Fruit fly (Drosophila melanogaster) whole organism, pupa: ENCODE results near the gene Pvf2.

Experiments
- CG10348 ChIP-seq: fragments of 200-800 bp; sonication (Bioruptor generic); IDR thresholded peaks from 2 replicates; pipeline ENCODE4 v1.3.6; 2022; ENCODE audit warnings: missing biosample characterization, missing genetic modification characterization
- CG12605 ChIP-seq: fragments of 200-800 bp; sonication (Bioruptor generic); IDR thresholded peaks from 2 replicates; pipeline ENCODE4 v1.3.6; 2022; ENCODE audit warnings: missing biosample characterization, missing genetic modification characterization
- CG13204 ChIP-seq: fragments of 200-800 bp; sonication (Bioruptor generic); optimal IDR thresholded peaks from 2 replicates; lab custom pipeline; 2018; ENCODE audit warnings: missing biosample characterization, mild to moderate bottlenecking, missing genetic modification characterization, moderate library complexity
- CG14655 ChIP-seq: fragments of 200-800 bp; sonication (Bioruptor generic); optimal IDR thresholded peaks from 3 replicates; lab custom pipeline; 2017; ENCODE audit warnings: mild to moderate bottlenecking, missing biosample characterization, missing genetic modification reagents, missing genetic modification characterization
- CG15710 ChIP-seq: fragments of 200-800 bp; sonication (Bioruptor generic); optimal IDR thresholded peaks from 2 replicates; lab custom pipeline; 2018; ENCODE audit warnings: missing biosample characterization, mild to moderate bottlenecking, missing genetic modification characterization, moderate library complexity
- CG17806 ChIP-seq: fragments of 200-800 bp; sonication (Bioruptor generic); optimal IDR thresholded peaks from 2 replicates; lab custom pipeline; 2018; ENCODE audit warnings: missing biosample characterization, mild to moderate bottlenecking, missing genetic modification characterization, moderate library complexity
- CG32121 ChIP-seq: fragments of 200-800 bp; sonication (Bioruptor generic); IDR thresholded peaks from 2 replicates; pipeline ENCODE4 v1.3.6; 2022; ENCODE audit warnings: missing biosample characterization, missing genetic modification characterization
- CG34367 ChIP-seq: fragments of 200-800 bp; sonication (Bioruptor generic); optimal IDR thresholded peaks from 2 replicates; lab custom pipeline; 2018; ENCODE audit warnings: missing biosample characterization, mild to moderate bottlenecking, missing genetic modification characterization
- CG4496 ChIP-seq: fragments of 200-800 bp; sonication (Bioruptor generic); IDR thresholded peaks from 3 replicates; pipeline ENCODE4 v1.3.6; 2022; ENCODE audit warnings: missing biosample characterization, missing genetic modification characterization
- CG8159 ChIP-seq: fragments of 200-800 bp; sonication (Bioruptor generic); optimal IDR thresholded peaks from 3 replicates; lab custom pipeline; 2018; ENCODE audit warnings: missing biosample characterization, mild to moderate bottlenecking, missing genetic modification characterization, moderate library complexity
- CG8301 ChIP-seq: fragments of 200-800 bp; sonication (Bioruptor generic); optimal IDR thresholded peaks from 2 replicates; lab custom pipeline; 2018; ENCODE audit warnings: missing biosample characterization, mild to moderate bottlenecking, missing genetic modification characterization
- CG9948 ChIP-seq: fragments of 200-800 bp; sonication (Bioruptor generic); optimal IDR thresholded peaks from 2 replicates; lab custom pipeline; 2018; ENCODE audit warnings: missing biosample characterization, mild to moderate bottlenecking, missing genetic modification characterization, moderate library complexity
- D1 ChIP-seq: fragments of 200-800 bp; sonication (Bioruptor generic); optimal IDR thresholded peaks from 2 replicates; lab custom pipeline; 2018; ENCODE audit warnings: missing biosample characterization, mild to moderate bottlenecking, missing genetic modification characterization, moderate library complexity
- EcR ChIP-seq: fragments of 200-800 bp; sonication (Bioruptor generic); optimal IDR thresholded peaks from 3 replicates; lab custom pipeline; 2019; ENCODE audit warnings: missing biosample characterization, missing genetic modification characterization, mild to moderate bottlenecking, moderate library complexity, missing genetic modification reagents
- Ets98B ChIP-seq: fragments of 200-800 bp; sonication (Bioruptor generic); IDR thresholded peaks from 2 replicates; pipeline ENCODE4 v1.3.6; 2022; ENCODE audit warnings: missing biosample characterization, missing genetic modification characterization
- Pif1A ChIP-seq: fragments of 200-800 bp; sonication (Bioruptor generic); optimal IDR thresholded peaks from 3 replicates; lab custom pipeline; 2016; ENCODE audit warnings: missing biosample characterization, missing genetic modification characterization
- Pif1B ChIP-seq: fragments of 200-800 bp; sonication (Bioruptor generic); optimal IDR thresholded peaks from 3 replicates; lab custom pipeline; 2016; ENCODE audit warnings: missing biosample characterization, missing genetic modification characterization
- Snoo ChIP-seq: fragments of 200-800 bp; sonication (Bioruptor generic); optimal IDR thresholded peaks from 3 replicates; lab custom pipeline; 2017; ENCODE audit warnings: missing biosample characterization, mild to moderate bottlenecking, missing genetic modification characterization, inconsistent platforms
- fd96Ca ChIP-seq: fragments of 200-800 bp; sonication (Bioruptor generic); IDR thresholded peaks from 3 replicates; pipeline ENCODE4 v1.3.6; 2022; ENCODE audit warnings: missing biosample characterization, missing genetic modification characterization
- gl ChIP-seq: fragments of 200-800 bp; sonication (Bioruptor generic); optimal IDR thresholded peaks from 2 replicates; lab custom pipeline; 2018; ENCODE audit warnings: missing biosample characterization, mild to moderate bottlenecking, missing genetic modification characterization
- rn ChIP-seq: fragments of 200-800 bp; sonication (Bioruptor generic); IDR thresholded peaks from 2 replicates; pipeline ENCODE4 v1.3.6; 2022; ENCODE audit warnings: missing biosample characterization, missing genetic modification characterization

Pvf2 gene

DNA sequence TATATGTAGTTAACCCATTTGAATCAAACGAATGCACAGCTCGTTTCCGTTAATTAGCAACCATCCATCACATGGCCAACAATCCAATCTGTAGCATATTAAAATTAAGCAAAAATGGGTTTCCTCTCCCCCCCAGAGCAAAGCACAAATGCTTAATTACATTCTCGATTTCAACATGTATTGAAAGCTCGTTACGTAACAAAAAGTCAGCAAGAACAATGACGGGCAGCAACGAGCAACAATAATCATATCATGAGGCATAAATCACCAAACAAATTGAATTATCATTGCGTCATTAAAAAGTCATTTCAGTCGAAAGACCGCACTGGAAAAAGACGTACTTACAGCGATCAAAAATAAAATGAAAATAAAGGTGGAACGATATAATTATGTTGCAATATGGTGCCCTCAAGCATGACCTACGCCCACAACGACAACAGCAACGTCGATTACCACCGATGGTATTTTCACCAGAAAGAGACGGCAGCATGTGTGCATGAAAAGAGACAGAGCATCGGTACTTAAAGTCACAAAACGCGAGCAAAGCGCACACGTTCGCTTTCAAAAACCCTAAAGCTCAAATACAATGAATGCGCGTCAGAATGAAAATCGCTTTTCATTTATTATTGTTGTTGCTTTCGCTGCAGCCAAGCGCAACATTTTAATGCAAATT lies 22.0 kb upstream of the Pvf2 start:
- TF ChIP-seq D1 (tag; lab: Kevin White, UChicago) (no peak), gl (tag; lab: Kevin White, UChicago) (no peak), Pif1B (GFP tag; lab: Kevin White, UChicago) (no peak), Snoo (tag; lab: Kevin White, UChicago) (no peak), CG14655 (GFP tag; lab: Kevin White, UChicago) (no peak), Ets98B (GFP tag; lab: Robert Waterston, UW) (no peak), CG12605 (no peak), CG9948 (tag; lab: Kevin White, UChicago) (no peak), CG13204 (GFP tag; lab: Kevin White, UChicago) (no peak), rn (GFP tag; lab: Robert Waterston, UW) (no peak), CG17806 (tag; lab: Kevin White, UChicago) (no peak), CG34367 (tag; lab: Kevin White, UChicago) (no peak), CG32121 (GFP tag; lab: Robert Waterston, UW) (no peak), CG8159 (tag; lab: Kevin White, UChicago) (no peak), CG15710 (tag; lab: Kevin White, UChicago) (no peak), Pif1A (GFP tag; lab: Kevin White, UChicago) (no peak), CG4496 (no peak), fd96Ca (no peak), CG8301 (tag; lab: Kevin White, UChicago) (no peak), CG10348 (GFP tag; lab: Robert Waterston, UW) (no peak)

DNA sequence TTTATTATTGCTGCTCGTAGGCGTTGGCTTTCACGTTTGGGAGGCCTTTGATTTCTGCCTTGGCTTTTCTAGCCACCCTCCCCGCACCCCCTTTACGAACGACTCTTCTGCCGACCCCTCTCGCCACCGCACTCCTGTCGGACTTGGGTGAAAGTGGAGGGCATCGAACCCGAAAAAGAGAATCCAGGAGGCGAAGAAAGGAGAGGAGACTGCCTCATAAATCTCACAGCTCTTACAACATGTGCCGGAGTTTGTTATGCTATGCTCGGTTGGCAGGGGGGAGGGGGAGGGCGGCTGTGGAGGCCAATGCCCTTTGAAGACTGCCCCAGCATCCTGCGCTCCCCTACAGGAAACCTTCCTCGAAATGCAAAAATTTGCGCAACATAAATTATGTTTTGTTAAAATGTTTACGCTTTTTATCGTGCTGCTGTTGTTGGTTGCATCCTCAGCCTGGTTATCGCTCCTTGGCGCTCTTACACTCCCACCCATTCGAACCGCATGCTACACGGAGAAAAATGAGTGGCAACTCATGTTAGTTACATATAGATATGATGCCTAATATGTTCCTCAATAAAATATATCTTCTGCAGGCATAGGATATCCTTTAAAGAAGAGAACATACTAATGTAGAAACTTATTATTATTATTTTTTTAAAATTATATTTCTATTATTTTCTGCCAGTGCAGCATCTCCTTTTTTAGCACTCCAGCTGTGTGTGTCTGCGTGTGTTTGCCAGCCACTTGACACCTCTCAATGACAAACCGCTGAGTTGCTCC lies 19.9 kb upstream of the Pvf2 start:
- TF ChIP-seq Pif1B (GFP tag; lab: Kevin White, UChicago) (peak; percentile 53), CG13204 (GFP tag; lab: Kevin White, UChicago) (peak; percentile 50), CG12605 (no peak; the same call in 1 of the 2 replicates), CG10348 (GFP tag; lab: Robert Waterston, UW) (no peak), CG14655 (GFP tag; lab: Kevin White, UChicago) (peak; percentile 70), EcR (GFP tag; lab: Kevin White, UChicago) (peak; percentile 79), D1 (tag; lab: Kevin White, UChicago) (no peak), rn (GFP tag; lab: Robert Waterston, UW) (0 out of 2 replicates have a peak, but pooled peaks have one; percentile 23), fd96Ca (no peak), Pif1A (GFP tag; lab: Kevin White, UChicago) (peak; percentile 39), gl (tag; lab: Kevin White, UChicago) (peak; percentile 33), Snoo (tag; lab: Kevin White, UChicago) (peak; percentile 71), CG34367 (tag; lab: Kevin White, UChicago) (peak; percentile 56), CG15710 (tag; lab: Kevin White, UChicago) (peak; percentile 75), CG32121 (GFP tag; lab: Robert Waterston, UW) (no peak), CG8301 (tag; lab: Kevin White, UChicago) (peak; percentile 51), CG4496 (0 out of 3 replicates have a peak, but pooled peaks have one; percentile 25), CG9948 (tag; lab: Kevin White, UChicago) (peak; percentile 76), CG17806 (tag; lab: Kevin White, UChicago) (peak; percentile 82), Ets98B (GFP tag; lab: Robert Waterston, UW) (0 out of 2 replicates have a peak, but pooled peaks have one; percentile 11), CG8159 (tag; lab: Kevin White, UChicago) (peak; percentile 84)

DNA sequence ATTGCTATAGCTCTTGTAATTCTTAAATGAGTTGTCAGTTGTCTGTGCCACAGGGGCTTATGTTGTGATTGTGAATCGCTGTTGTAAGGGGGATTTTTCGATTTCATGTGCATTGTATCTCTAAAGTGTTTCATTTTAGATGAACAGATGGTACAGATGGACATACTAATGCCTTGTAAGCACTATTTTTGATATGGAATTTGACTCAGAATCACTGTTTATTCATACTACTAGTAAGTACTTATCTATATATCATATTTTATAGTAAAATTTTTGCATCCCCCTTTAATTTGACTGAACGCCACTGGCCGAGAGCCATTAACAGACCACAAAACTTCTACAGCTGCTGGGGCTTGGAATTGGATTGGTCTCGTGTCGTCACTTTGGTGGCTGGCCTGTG lies 16.4 kb upstream of the Pvf2 start:
- peak; percentile 15; the same call in 1 of the 2 replicates for TF ChIP-seq Ets98B (GFP tag; lab: Robert Waterston, UW)
- TF ChIP-seq CG15710 (tag; lab: Kevin White, UChicago) = peak; percentile 33
- no peak for TF ChIP-seq CG13204 (GFP tag; lab: Kevin White, UChicago)
- TF ChIP-seq Pif1A (GFP tag; lab: Kevin White, UChicago) = peak; percentile 41
- TF ChIP-seq CG8159 (tag; lab: Kevin White, UChicago) = peak; percentile 56
- peak; percentile 45 for TF ChIP-seq CG17806 (tag; lab: Kevin White, UChicago)
- TF ChIP-seq CG8301 (tag; lab: Kevin White, UChicago) = peak; percentile 33
- TF ChIP-seq fd96Ca = peak; percentile 49; the same call in 2 of the 3 replicates
- TF ChIP-seq CG14655 (GFP tag; lab: Kevin White, UChicago) = peak; percentile 54
- no peak for TF ChIP-seq gl (tag; lab: Kevin White, UChicago)
- TF ChIP-seq CG4496 = 0 out of 3 replicates have a peak, but pooled peaks have one; percentile 9
- peak; percentile 8 for TF ChIP-seq CG9948 (tag; lab: Kevin White, UChicago)
- TF ChIP-seq CG32121 (GFP tag; lab: Robert Waterston, UW) = no peak
- TF ChIP-seq, all 21 proteins: peak for 10

DNA sequence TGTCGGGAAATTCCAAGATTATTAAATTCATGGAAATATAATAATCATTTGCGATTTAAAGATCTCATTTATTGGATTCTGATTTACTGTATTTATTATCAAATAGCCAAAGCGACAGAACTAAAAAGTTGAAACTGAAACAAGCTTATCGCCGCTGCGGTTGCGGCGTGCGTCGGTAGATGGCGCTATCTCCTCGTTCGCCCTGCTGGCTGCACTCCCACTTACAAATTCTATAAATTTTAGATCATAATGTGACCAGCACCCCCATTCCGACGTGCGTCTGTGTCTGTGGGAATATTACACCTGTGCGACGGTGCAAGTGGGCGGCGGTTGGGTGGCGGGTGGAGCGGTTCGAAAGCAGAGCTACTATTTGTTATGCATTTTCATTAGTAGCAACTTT lies 13.0 kb upstream of the Pvf2 start:
- TF ChIP-seq Ets98B (GFP tag; lab: Robert Waterston, UW) (no peak), CG17806 (tag; lab: Kevin White, UChicago) (no peak), CG4496 (no peak), CG9948 (tag; lab: Kevin White, UChicago) (no peak), Pif1A (GFP tag; lab: Kevin White, UChicago) (no peak), CG12605 (no peak), fd96Ca (no peak), Pif1B (GFP tag; lab: Kevin White, UChicago) (no peak)
